Fruit fly (Drosophila melanogaster): Measurements from ENCODE around the gene CG1801.

DNA sequence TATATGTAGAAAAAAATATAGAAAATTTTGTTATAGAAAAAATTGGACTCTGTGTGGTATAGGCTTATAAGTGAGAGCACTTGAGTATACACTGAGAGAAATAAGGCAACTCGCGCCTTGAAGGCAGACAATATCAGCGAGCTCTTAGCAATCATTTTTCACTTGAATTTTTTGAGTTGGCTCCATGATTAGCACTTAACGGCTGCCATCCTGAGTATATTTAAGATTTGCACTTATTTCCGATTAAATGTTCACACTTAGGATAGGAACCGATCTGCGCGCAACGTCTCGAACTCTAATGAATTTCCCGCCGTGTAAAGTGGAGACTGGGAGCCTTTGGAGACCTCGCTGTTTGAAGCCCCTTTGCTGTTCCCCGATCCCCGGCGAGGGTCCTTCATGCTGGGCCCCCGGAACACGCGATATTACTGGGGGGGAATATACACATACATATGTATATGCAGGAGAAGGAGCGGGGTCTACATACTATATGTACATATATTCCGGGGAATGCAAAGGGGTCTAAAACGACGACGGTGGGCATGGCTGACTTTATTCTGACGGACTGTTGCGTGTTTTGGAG, 37.9 kb downstream of the CG1801 start:
- TF ChIP-seq CTCF (optimal IDR thresholded peaks at IDR 0.05) (no peak), CG8478 (optimal IDR thresholded peaks at IDR 0.05) (no peak)
